Worm (Caenorhabditis elegans): ENCODE results near the gene T01G5.8.

DNA sequence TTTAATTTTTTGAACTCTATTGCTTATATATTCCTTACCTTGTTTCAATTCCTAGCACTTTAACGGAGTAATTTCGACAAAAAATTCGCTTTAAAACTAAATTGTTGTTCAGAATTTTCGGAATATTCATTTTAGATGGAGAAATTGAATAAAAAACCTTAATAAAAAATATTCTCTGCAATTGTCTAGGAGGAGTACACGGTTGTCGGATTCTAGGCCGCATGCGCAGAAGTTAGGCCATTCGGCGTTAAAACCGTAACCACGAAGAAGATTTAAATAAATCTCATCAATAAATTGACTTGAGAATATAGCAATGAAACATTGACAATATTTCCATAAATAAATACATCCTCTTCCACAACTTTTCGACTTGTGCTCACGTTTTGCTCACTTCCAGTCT lies 33.8 kb upstream of the T01G5.8 start, which contains the start of the genes C01G10.10 and C01G10.9:
- TF ChIP-seq Y116A8C.19 (tag; optimal IDR thresholded peaks at IDR 0.05; ENCODE audit: borderline replicate concordance) (peak; percentile 70), aly-2 (tag; optimal IDR thresholded peaks at IDR 0.05) (no peak), zag-1 (tag; optimal IDR thresholded peaks at IDR 0.05) (no peak), tbx-2 (tag; optimal IDR thresholded peaks at IDR 0.05) (peak; percentile 87), hlh-4 (tag; optimal IDR thresholded peaks at IDR 0.05) (peak; percentile 80)
